Worm (Caenorhabditis elegans) whole organism, late embryonic: ENCODE measurements around the gene ZK652.8.

Experiments
- C08G9.2 ChIP-seq: sonication (generic microtip); optimal IDR thresholded peaks from 2 replicates; lab custom pipeline; 2016; ENCODE audit warnings: mild to moderate bottlenecking, missing genetic modification characterization, moderate library complexity, missing compliant biosample characterization
- F13H6.1 ChIP-seq: sonication (generic microtip); optimal IDR thresholded peaks from 2 replicates; lab custom pipeline; 2016; ENCODE audit warnings: missing genetic modification characterization, missing compliant biosample characterization
- K02D7.2 ChIP-seq: sonication (generic microtip); optimal IDR thresholded peaks from 2 replicates; lab custom pipeline; 2017; ENCODE audit warnings: mild to moderate bottlenecking, missing genetic modification characterization, missing compliant biosample characterization
- K09A11.1 ChIP-seq: sonication (generic microtip); optimal IDR thresholded peaks from 2 replicates; lab custom pipeline; 2017; ENCODE audit warnings: antibody characterized with exemption, mild to moderate bottlenecking, missing genetic modification characterization, missing compliant biosample characterization; ENCODE audit not compliant: insufficient read depth
- T23F11.4 ChIP-seq: fragments of 200-800 bp; sonication (Bioruptor generic); optimal IDR thresholded peaks from 2 replicates; lab custom pipeline; 2018; ENCODE audit warnings: mild to moderate bottlenecking, missing genetic modification characterization, missing compliant biosample characterization
- Y22D7AL.16 ChIP-seq: sonication (generic microtip); optimal IDR thresholded peaks from 2 replicates; lab custom pipeline; 2016; ENCODE audit warnings: missing genetic modification characterization, missing compliant biosample characterization
- ceh-14 ChIP-seq: sonication (generic microtip); optimal IDR thresholded peaks from 2 replicates; lab custom pipeline; 2016; ENCODE audit warnings: missing genotype, missing genetic modification characterization, missing compliant biosample characterization
- ceh-19 ChIP-seq: fragments of 200-800 bp; sonication (Bioruptor generic); optimal IDR thresholded peaks from 2 replicates; lab custom pipeline; 2018; ENCODE audit warnings: mild to moderate bottlenecking, missing genetic modification characterization, missing compliant biosample characterization
- ceh-2 ChIP-seq: sonication (generic microtip); optimal IDR thresholded peaks from 2 replicates; lab custom pipeline; 2016; ENCODE audit warnings: missing genotype, missing genetic modification characterization, missing compliant biosample characterization
- ceh-22 ChIP-seq: sonication (generic microtip); optimal IDR thresholded peaks from 2 replicates; lab custom pipeline; 2017; ENCODE audit warnings: missing biosample characterization, missing genetic modification characterization
- ceh-24 ChIP-seq: sonication (generic microtip); optimal IDR thresholded peaks from 2 replicates; lab custom pipeline; 2016; ENCODE audit warnings: mild to moderate bottlenecking, missing genetic modification characterization, missing compliant biosample characterization
- ceh-30 ChIP-seq: fragments of 150-350 bp; optimal IDR thresholded peaks from 2 replicates; lab custom pipeline; 2014; ENCODE audit warnings: missing biosample characterization, missing genetic modification characterization
- ceh-31 ChIP-seq: sonication (generic microtip); optimal IDR thresholded peaks from 2 replicates; lab custom pipeline; 2016; ENCODE audit warnings: missing genetic modification characterization, missing compliant biosample characterization
- ceh-45 ChIP-seq: fragments of 200-800 bp; sonication (Bioruptor generic); IDR thresholded peaks from 2 replicates; pipeline ENCODE4 v1.3.6; 2022; ENCODE audit warnings: missing genetic modification reagents, missing genetic modification characterization, missing compliant biosample characterization
- ceh-6 ChIP-seq: fragments of 200-800 bp; sonication (Bioruptor generic); optimal IDR thresholded peaks from 2 replicates; lab custom pipeline; 2018; ENCODE audit warnings: mild to moderate bottlenecking, missing genetic modification characterization, missing compliant biosample characterization
- che-1 ChIP-seq: sonication (generic microtip); optimal IDR thresholded peaks from 2 replicates; lab custom pipeline; 2016; ENCODE audit warnings: mild to moderate bottlenecking, missing genetic modification characterization, missing compliant biosample characterization
- dmd-4 ChIP-seq: sonication (generic microtip); optimal IDR thresholded peaks from 2 replicates; lab custom pipeline; 2016; ENCODE audit warnings: borderline replicate concordance, missing genetic modification characterization, missing compliant biosample characterization
- fax-1 ChIP-seq: sonication (generic microtip); optimal IDR thresholded peaks from 2 replicates; lab custom pipeline; 2016; ENCODE audit warnings: missing genotype, missing genetic modification characterization, missing compliant biosample characterization
- fkh-10 ChIP-seq: fragments of 150-350 bp; optimal IDR thresholded peaks from 2 replicates; lab custom pipeline; 2014; ENCODE audit warnings: missing biosample characterization, missing genetic modification reagents, missing genetic modification characterization
- gmeb-2 ChIP-seq: sonication (generic microtip); optimal IDR thresholded peaks from 2 replicates; lab custom pipeline; 2016; ENCODE audit warnings: missing genetic modification characterization, inconsistent platforms, missing compliant biosample characterization
- hlh-30 ChIP-seq: sonication (generic microtip); optimal IDR thresholded peaks from 2 replicates; lab custom pipeline; 2017; ENCODE audit warnings: antibody characterized with exemption, missing genetic modification characterization, missing compliant biosample characterization; ENCODE audit not compliant: insufficient read depth
- hlh-6 ChIP-seq: sonication (generic microtip); optimal IDR thresholded peaks from 2 replicates; lab custom pipeline; 2016; ENCODE audit warnings: missing genotype, missing genetic modification characterization, missing compliant biosample characterization
- madf-2 ChIP-seq: sonication (generic microtip); optimal IDR thresholded peaks from 2 replicates; lab custom pipeline; 2017; ENCODE audit warnings: missing genetic modification characterization, missing compliant biosample characterization
- nfya-1 ChIP-seq: sonication (generic microtip); optimal IDR thresholded peaks from 2 replicates; lab custom pipeline; 2017; ENCODE audit warnings: missing genetic modification characterization, mild to moderate bottlenecking, missing compliant biosample characterization, antibody characterized with exemption, moderate library complexity
- nhr-11 ChIP-seq: fragments of 150-350 bp; optimal IDR thresholded peaks from 2 replicates; lab custom pipeline; 2014; ENCODE audit warnings: missing biosample characterization, missing genetic modification characterization
- nhr-232 ChIP-seq: sonication (generic microtip); optimal IDR thresholded peaks from 2 replicates; lab custom pipeline; 2016; ENCODE audit warnings: missing genetic modification characterization, missing compliant biosample characterization
- pha-4 ChIP-seq: fragments of 150-350 bp; optimal IDR thresholded peaks from 2 replicates; lab custom pipeline; 2018; ENCODE audit warnings: missing biosample characterization, missing genetic modification reagents, missing genetic modification characterization
- pros-1 ChIP-seq: fragments of 150-350 bp; optimal IDR thresholded peaks from 2 replicates; lab custom pipeline; 2014; ENCODE audit warnings: missing biosample characterization, missing genetic modification reagents, missing genetic modification characterization
- ref-2 ChIP-seq: sonication (generic microtip); optimal IDR thresholded peaks from 2 replicates; lab custom pipeline; 2016; ENCODE audit warnings: missing genetic modification characterization, missing compliant biosample characterization
- rnt-1 ChIP-seq: sonication (generic microtip); optimal IDR thresholded peaks from 2 replicates; lab custom pipeline; 2016; ENCODE audit warnings: missing genetic modification characterization, missing compliant biosample characterization
- sdc-2 ChIP-seq: sonication (generic microtip); optimal IDR thresholded peaks from 2 replicates; lab custom pipeline; 2016; ENCODE audit warnings: missing genotype, missing genetic modification characterization, missing compliant biosample characterization
- tbx-7 ChIP-seq: sonication (generic microtip); optimal IDR thresholded peaks from 2 replicates; lab custom pipeline; 2016; ENCODE audit warnings: missing genotype, missing genetic modification characterization, missing compliant biosample characterization
- unc-3 ChIP-seq, 2 experiments: fragments of 200-800 bp in 1 of 2; sonication (Bioruptor generic) in 1 of 2; sonication (generic microtip) in 1 of 2; conservative IDR thresholded peaks in 1 of 2; optimal IDR thresholded peaks in 1 of 2; 2 replicates each; pipeline versions ENCODE4 v1.3.6 to Lab custom; 2016 to 2022; ENCODE audit warnings: missing compliant biosample characterization in 2 of 2, missing genetic modification characterization in 2 of 2, missing genetic modification reagents in 1 of 2
- unc-42 ChIP-seq: sonication (generic microtip); optimal IDR thresholded peaks from 2 replicates; lab custom pipeline; 2016; ENCODE audit warnings: missing genotype, missing genetic modification characterization, missing compliant biosample characterization
- unc-86 ChIP-seq: sonication (generic microtip); optimal IDR thresholded peaks from 2 replicates; lab custom pipeline; 2016; ENCODE audit warnings: missing genetic modification characterization, missing compliant biosample characterization
- zip-5 ChIP-seq: sonication (generic microtip); optimal IDR thresholded peaks from 2 replicates; lab custom pipeline; 2016; ENCODE audit warnings: missing genetic modification characterization, missing compliant biosample characterization

ZK652.8 gene

ce11 chrIII:7824041-7824440, 19.4 kb downstream of the ZK652.8 start:
- TF ChIP-seq ceh-45 (GFP tag; lab: Robert Waterston, UW) (no peak), pros-1 (tag; lab: Kevin White, UChicago) (no peak), ref-2 (tag; lab: Kevin White, UChicago) (peak; percentile 16)

ce11 chrIII:7823285-7823684, 20.2 kb downstream of the ZK652.8 start:
- TF ChIP-seq nfya-1 (tag; lab: Kevin White, UChicago): peak; percentile 84
- TF ChIP-seq ceh-31 (tag; lab: Kevin White, UChicago): no peak

- TF ChIP-seq gmeb-2 (tag; lab: Kevin White, UChicago): no peak
- TF ChIP-seq zip-5 (tag; lab: Kevin White, UChicago): no peak
- TF ChIP-seq hlh-30 (tag; lab: Kevin White, UChicago): no peak
- TF ChIP-seq rnt-1 (tag; lab: Kevin White, UChicago): no peak
- TF ChIP-seq fkh-10 (GFP tag; lab: Kevin White, UChicago): no peak
- no peak for TF ChIP-seq ceh-30 (tag; lab: Kevin White, UChicago)
- TF ChIP-seq dmd-4: no peak
- no peak for TF ChIP-seq pros-1 (tag; lab: Kevin White, UChicago)
Measured at ce11 chrIII:7819866-7820265, 23.6 kb downstream of the ZK652.8 start.

ce11 chrIII:7818965-7819364, 24.5 kb downstream of the ZK652.8 start:
- no peak for TF ChIP-seq hlh-6 (tag; lab: Kevin White, UChicago)
- no peak for TF ChIP-seq tbx-7
- TF ChIP-seq pha-4: no peak
- no peak for TF ChIP-seq ceh-24 (tag; lab: Kevin White, UChicago)
- no peak for TF ChIP-seq ceh-19 (GFP tag; lab: Kevin White, UChicago)
- TF ChIP-seq madf-2: no peak

- TF ChIP-seq nhr-11 (no peak), ceh-2 (tag; lab: Kevin White, UChicago) (no peak), madf-2 (no peak), unc-42 (tag; lab: Kevin White, UChicago) (no peak), ceh-22 (tag; lab: Kevin White, UChicago) (no peak), unc-3 (GFP tag; conservative IDR thresholded peaks at IDR 0.05; lab: Robert Waterston, UW) (no peak), unc-3 (tag; optimal IDR thresholded peaks at IDR 0.05; lab: Kevin White, UChicago) (no peak), ceh-14 (tag; lab: Kevin White, UChicago) (no peak), unc-86 (tag; lab: Kevin White, UChicago) (no peak), Y22D7AL.16 (tag; lab: Kevin White, UChicago) (no peak), T23F11.4 (GFP tag; lab: Kevin White, UChicago) (no peak)
Measured at ce11 chrIII:7816463-7816862, 27.0 kb downstream of the ZK652.8 start.

- TF ChIP-seq sdc-2 (tag; lab: Kevin White, UChicago) (no peak), hlh-6 (tag; lab: Kevin White, UChicago) (no peak), C08G9.2 (tag; lab: Kevin White, UChicago) (no peak), unc-3 (GFP tag; conservative IDR thresholded peaks at IDR 0.05; lab: Robert Waterston, UW) (no peak), unc-3 (tag; optimal IDR thresholded peaks at IDR 0.05; lab: Kevin White, UChicago) (no peak), K09A11.1 (tag; lab: Kevin White, UChicago) (no peak), che-1 (tag; lab: Kevin White, UChicago) (no peak), ceh-6 (GFP tag; lab: Kevin White, UChicago) (no peak), hlh-30 (tag; lab: Kevin White, UChicago) (no peak), Y22D7AL.16 (tag; lab: Kevin White, UChicago) (no peak), K02D7.2 (tag; lab: Kevin White, UChicago) (no peak), fax-1 (tag; lab: Kevin White, UChicago) (no peak), F13H6.1 (tag; lab: Kevin White, UChicago) (no peak), nhr-232 (tag; lab: Kevin White, UChicago) (no peak)
- TF ChIP-seq, all 69 proteins: peak for 0
Measured at ce11 chrIII:7815571-7816348, 27.7 kb downstream of the ZK652.8 start.
